Worm (Caenorhabditis elegans) whole organism, late embryonic: ENCODE results near the gene gst-27.

ENCODE experiments used
- K02D7.2 ChIP-seq: sonication (generic microtip); optimal IDR thresholded peaks from 2 replicates; lab custom pipeline; 2017; ENCODE audit warnings: mild to moderate bottlenecking, missing genetic modification characterization, missing compliant biosample characterization
- ahr-1 ChIP-seq: sonication (generic microtip); optimal IDR thresholded peaks from 2 replicates; lab custom pipeline; 2016; ENCODE audit warnings: missing genetic modification characterization, missing compliant biosample characterization
- ama-1 ChIP-seq: fragments of 150-350 bp; optimal IDR thresholded peaks from 2 replicates; lab custom pipeline; 2014
- ceh-14 ChIP-seq: sonication (generic microtip); optimal IDR thresholded peaks from 2 replicates; lab custom pipeline; 2016; ENCODE audit warnings: missing genotype, missing genetic modification characterization, missing compliant biosample characterization
- ceh-18 ChIP-seq: sonication (generic microtip); optimal IDR thresholded peaks from 2 replicates; lab custom pipeline; 2016; ENCODE audit warnings: missing genetic modification characterization, missing compliant biosample characterization
- ceh-24 ChIP-seq: sonication (generic microtip); optimal IDR thresholded peaks from 2 replicates; lab custom pipeline; 2016; ENCODE audit warnings: mild to moderate bottlenecking, missing genetic modification characterization, missing compliant biosample characterization
- ceh-30 ChIP-seq: fragments of 150-350 bp; optimal IDR thresholded peaks from 2 replicates; lab custom pipeline; 2014; ENCODE audit warnings: missing biosample characterization, missing genetic modification characterization
- ceh-31 ChIP-seq: sonication (generic microtip); optimal IDR thresholded peaks from 2 replicates; lab custom pipeline; 2016; ENCODE audit warnings: missing genetic modification characterization, missing compliant biosample characterization
- ceh-45 ChIP-seq: fragments of 200-800 bp; sonication (Bioruptor generic); IDR thresholded peaks from 2 replicates; pipeline ENCODE4 v1.3.6; 2022; ENCODE audit warnings: missing genetic modification reagents, missing genetic modification characterization, missing compliant biosample characterization
- ceh-48 ChIP-seq: sonication (generic microtip); optimal IDR thresholded peaks from 2 replicates; lab custom pipeline; 2016; ENCODE audit warnings: missing genetic modification characterization, inconsistent platforms, missing compliant biosample characterization
- ceh-6 ChIP-seq: fragments of 200-800 bp; sonication (Bioruptor generic); optimal IDR thresholded peaks from 2 replicates; lab custom pipeline; 2018; ENCODE audit warnings: mild to moderate bottlenecking, missing genetic modification characterization, missing compliant biosample characterization
- ceh-9 ChIP-seq: sonication (generic microtip); optimal IDR thresholded peaks from 2 replicates; lab custom pipeline; 2016; ENCODE audit warnings: mild to moderate bottlenecking, missing genetic modification characterization, inconsistent platforms, missing compliant biosample characterization
- elt-4 ChIP-seq: sonication (generic microtip); optimal IDR thresholded peaks from 2 replicates; lab custom pipeline; 2016; ENCODE audit warnings: missing genetic modification characterization, missing compliant biosample characterization
- eyg-1 ChIP-seq: sonication (generic microtip); optimal IDR thresholded peaks from 2 replicates; lab custom pipeline; 2016; ENCODE audit warnings: missing genotype, missing genetic modification characterization, missing compliant biosample characterization
- fax-1 ChIP-seq: sonication (generic microtip); optimal IDR thresholded peaks from 2 replicates; lab custom pipeline; 2016; ENCODE audit warnings: missing genotype, missing genetic modification characterization, missing compliant biosample characterization
- hlh-30 ChIP-seq: sonication (generic microtip); optimal IDR thresholded peaks from 2 replicates; lab custom pipeline; 2017; ENCODE audit warnings: antibody characterized with exemption, missing genetic modification characterization, missing compliant biosample characterization; ENCODE audit not compliant: insufficient read depth
- lim-6 ChIP-seq: sonication (generic microtip); optimal IDR thresholded peaks from 2 replicates; lab custom pipeline; 2016; ENCODE audit warnings: missing genetic modification characterization, missing compliant biosample characterization
- lin-11 ChIP-seq: fragments of 200-800 bp; sonication (Bioruptor generic); optimal IDR thresholded peaks from 2 replicates; lab custom pipeline; 2018; ENCODE audit warnings: mild to moderate bottlenecking, missing genetic modification characterization, missing compliant biosample characterization
- madf-2 ChIP-seq: sonication (generic microtip); optimal IDR thresholded peaks from 2 replicates; lab custom pipeline; 2017; ENCODE audit warnings: missing genetic modification characterization, missing compliant biosample characterization
- mec-3 ChIP-seq: sonication (generic microtip); optimal IDR thresholded peaks from 2 replicates; lab custom pipeline; 2016; ENCODE audit warnings: borderline replicate concordance, missing genetic modification characterization, missing compliant biosample characterization
- nhr-232 ChIP-seq: sonication (generic microtip); optimal IDR thresholded peaks from 2 replicates; lab custom pipeline; 2016; ENCODE audit warnings: missing genetic modification characterization, missing compliant biosample characterization
- odd-2 ChIP-seq: sonication (generic microtip); optimal IDR thresholded peaks from 2 replicates; lab custom pipeline; 2017; ENCODE audit warnings: antibody characterized with exemption, mild to moderate bottlenecking, missing genetic modification characterization, missing compliant biosample characterization
- pha-2 ChIP-seq: sonication (generic microtip); optimal IDR thresholded peaks from 2 replicates; lab custom pipeline; 2017; ENCODE audit warnings: mild to moderate bottlenecking, missing genetic modification characterization, missing compliant biosample characterization
- pros-1 ChIP-seq: fragments of 150-350 bp; optimal IDR thresholded peaks from 2 replicates; lab custom pipeline; 2014; ENCODE audit warnings: missing biosample characterization, missing genetic modification reagents, missing genetic modification characterization
- ref-2 ChIP-seq: sonication (generic microtip); optimal IDR thresholded peaks from 2 replicates; lab custom pipeline; 2016; ENCODE audit warnings: missing genetic modification characterization, missing compliant biosample characterization
- rnt-1 ChIP-seq: sonication (generic microtip); optimal IDR thresholded peaks from 2 replicates; lab custom pipeline; 2016; ENCODE audit warnings: missing genetic modification characterization, missing compliant biosample characterization
- syd-9 ChIP-seq: sonication (generic microtip); optimal IDR thresholded peaks from 2 replicates; lab custom pipeline; 2016; ENCODE audit warnings: mild to moderate bottlenecking, missing genetic modification characterization, moderate library complexity, missing compliant biosample characterization
- tbx-2 ChIP-seq: sonication (generic microtip); optimal IDR thresholded peaks from 2 replicates; lab custom pipeline; 2016; ENCODE audit warnings: missing genetic modification characterization, missing compliant biosample characterization
- tbx-7 ChIP-seq: sonication (generic microtip); optimal IDR thresholded peaks from 2 replicates; lab custom pipeline; 2016; ENCODE audit warnings: missing genotype, missing genetic modification characterization, missing compliant biosample characterization
- unc-42 ChIP-seq: sonication (generic microtip); optimal IDR thresholded peaks from 2 replicates; lab custom pipeline; 2016; ENCODE audit warnings: missing genotype, missing genetic modification characterization, missing compliant biosample characterization
- unc-55 ChIP-seq: sonication (generic microtip); optimal IDR thresholded peaks from 2 replicates; lab custom pipeline; 2017; ENCODE audit warnings: missing biosample characterization, missing genetic modification reagents, missing genetic modification characterization
- unc-86 ChIP-seq: sonication (generic microtip); optimal IDR thresholded peaks from 2 replicates; lab custom pipeline; 2016; ENCODE audit warnings: missing genetic modification characterization, missing compliant biosample characterization
- zip-5 ChIP-seq: sonication (generic microtip); optimal IDR thresholded peaks from 2 replicates; lab custom pipeline; 2016; ENCODE audit warnings: missing genetic modification characterization, missing compliant biosample characterization
- ztf-16 ChIP-seq: sonication (generic microtip); optimal IDR thresholded peaks from 2 replicates; lab custom pipeline; 2017; ENCODE audit warnings: missing genetic modification characterization, missing compliant biosample characterization

The gst-27 gene

ce11 chrII:15165681-15166235 is at the start of gene gst-27 (continued):
- peak; percentile 74 for TF ChIP-seq nhr-232 (tag; lab: Kevin White, UChicago)
- TF ChIP-seq elt-4: no peak
- TF ChIP-seq syd-9 (tag; lab: Kevin White, UChicago): peak; percentile 75
- TF ChIP-seq tbx-2: peak; percentile 70
- peak; percentile 53 for TF ChIP-seq zip-5
- TF ChIP-seq hlh-30 (tag; lab: Kevin White, UChicago): peak; percentile 52
- peak; percentile 55 for TF ChIP-seq ceh-24 (tag; lab: Kevin White, UChicago)
- peak; percentile 72 for TF ChIP-seq madf-2 (tag; lab: Kevin White, UChicago)
- peak; percentile 86 for TF ChIP-seq ztf-16
- peak; percentile 77 for TF ChIP-seq lin-11 (tag; lab: Kevin White, UChicago)
- peak; percentile 81 for TF ChIP-seq ref-2
- peak; percentile 57 for TF ChIP-seq pros-1 (tag; lab: Kevin White, UChicago)
- no peak for TF ChIP-seq mec-3 (tag; lab: Kevin White, UChicago)
- TF ChIP-seq unc-42 (tag; lab: Kevin White, UChicago): peak; percentile 59
- TF ChIP-seq ceh-18 (tag; lab: Kevin White, UChicago): peak; percentile 83
- TF ChIP-seq odd-2: peak; percentile 50
- TF ChIP-seq ceh-14 (tag; lab: Kevin White, UChicago): peak; percentile 59

ce11 chrII:15213732-15214131 is 48.2 kb upstream of the gst-27 start:
- TF ChIP-seq rnt-1 (tag; lab: Kevin White, UChicago) (peak; percentile 11), ahr-1 (no peak)

ce11 chrII:15212260-15212914 is 46.9 kb upstream of the gst-27 start:
- TF ChIP-seq hlh-30 (tag; lab: Kevin White, UChicago) (peak; percentile 29), ceh-18 (tag; lab: Kevin White, UChicago) (peak; percentile 14), ceh-9 (tag; lab: Kevin White, UChicago) (no peak)

ce11 chrII:15209309-15209708 is 43.8 kb upstream of the gst-27 start:
- TF ChIP-seq hlh-30 (tag; lab: Kevin White, UChicago) (peak; percentile 52), ref-2 (no peak)

ce11 chrII:15208874-15209273 is 43.3 kb upstream of the gst-27 start:
- TF ChIP-seq ceh-30 (tag; lab: Kevin White, UChicago): no peak
- TF ChIP-seq eyg-1 (tag; lab: Kevin White, UChicago): no peak
- TF ChIP-seq fax-1 (tag; lab: Kevin White, UChicago): no peak
- TF ChIP-seq ceh-31 (tag; lab: Kevin White, UChicago): no peak
- TF ChIP-seq unc-86: no peak
- TF ChIP-seq ceh-48 (tag; lab: Kevin White, UChicago): no peak
- TF ChIP-seq tbx-7: no peak
- no peak for TF ChIP-seq tbx-2
- TF ChIP-seq syd-9 (tag; lab: Kevin White, UChicago): no peak
- no peak for TF ChIP-seq lim-6 (tag; lab: Kevin White, UChicago)
- TF ChIP-seq ceh-45 (GFP tag; lab: Robert Waterston, UW): no peak
- no peak for TF ChIP-seq ama-1
- no peak for TF ChIP-seq pha-2 (tag; lab: Kevin White, UChicago)
- no peak for TF ChIP-seq K02D7.2 (tag; lab: Kevin White, UChicago)
- TF ChIP-seq hlh-30 (tag; lab: Kevin White, UChicago): no peak
- no peak for TF ChIP-seq ceh-6 (GFP tag; lab: Kevin White, UChicago)
- TF ChIP-seq unc-55: no peak
- TF ChIP-seq lin-11 (tag; lab: Kevin White, UChicago): no peak
